Fruit fly (Drosophila melanogaster): ENCODE results near the gene NP15.6.
A peak's percentile ranks its signal among the peaks of the same experiment; 100 is the strongest.

Gene NP15.6

dm6 chr3R:19028758-19029157 is 1.6 kb downstream of the NP15.6 start, which contains the start of the genes GatA and P5cr (continued):
- peak; percentile 33; the same call in 1 of the 2 replicates for TF ChIP-seq CG13287 (GFP tag; IDR thresholded peaks at IDR 0.05; ENCODE audit: partially characterized antibody)
- peak; percentile 87 for TF ChIP-seq CG13894 (tag; optimal IDR thresholded peaks at IDR 0.05)
- peak; percentile 72 for TF ChIP-seq dm (GFP tag; optimal IDR thresholded peaks at IDR 0.05)
- peak; percentile 24 for TF ChIP-seq CG1529 (GFP tag; optimal IDR thresholded peaks at IDR 0.05)
- no peak for TF ChIP-seq seq (GFP tag; IDR thresholded peaks at IDR 0.05)
- peak; percentile 65 for TF ChIP-seq da (GFP tag; optimal IDR thresholded peaks at IDR 0.05)
- TF ChIP-seq en (GFP tag; optimal IDR thresholded peaks at IDR 0.05): peak; percentile 68
- peak; percentile 14; the same call in 1 of the 3 replicates for TF ChIP-seq CG14050 (GFP tag; IDR thresholded peaks at IDR 0.05)
- no peak for TF ChIP-seq zen2 (GFP tag; IDR thresholded peaks at IDR 0.05; ENCODE audit: partially characterized antibody)
- no peak for TF ChIP-seq Gsc (GFP tag; IDR thresholded peaks at IDR 0.05)
- peak; percentile 6 for TF ChIP-seq CG15696 (tag; optimal IDR thresholded peaks at IDR 0.05)
- no peak for TF ChIP-seq sc (optimal IDR thresholded peaks at IDR 0.05)
- no peak for TF ChIP-seq sc (GFP tag; optimal IDR thresholded peaks at IDR 0.05)
- TF ChIP-seq CG2129 (GFP tag; IDR thresholded peaks at IDR 0.05; ENCODE audit: partially characterized antibody): no peak
- peak; percentile 61 for TF ChIP-seq Usf (GFP tag; optimal IDR thresholded peaks at IDR 0.05)
- peak; percentile 74 for TF ChIP-seq H15 (GFP tag; IDR thresholded peaks at IDR 0.05)
- peak; percentile 15 for TF ChIP-seq Nf-YB (GFP tag; optimal IDR thresholded peaks at IDR 0.05)
- TF ChIP-seq HLH3B (GFP tag; IDR thresholded peaks at IDR 0.05): peak; percentile 64
- TF ChIP-seq tll (GFP tag; optimal IDR thresholded peaks at IDR 0.05): no peak
- peak; percentile 49 for TF ChIP-seq CG17829 (tag; optimal IDR thresholded peaks at IDR 0.05)
- peak; percentile 60 for TF ChIP-seq Oli (tag; optimal IDR thresholded peaks at IDR 0.05)
- peak; percentile 76 for TF ChIP-seq CG17328 (GFP tag; IDR thresholded peaks at IDR 0.05)
- peak; percentile 54; the same call in 2 of the 3 replicates for TF ChIP-seq ase (GFP tag; IDR thresholded peaks at IDR 0.05)
- peak; percentile 38; the same call in 1 of the 3 replicates for TF ChIP-seq CG17361 (GFP tag; IDR thresholded peaks at IDR 0.05)
- peak; percentile 61 for TF ChIP-seq CG7556 (GFP tag; optimal IDR thresholded peaks at IDR 0.05)
- peak; percentile 58 for TF ChIP-seq CG13123 (GFP tag; optimal IDR thresholded peaks at IDR 0.05)
- peak; percentile 50 for TF ChIP-seq Abd-B (GFP tag; optimal IDR thresholded peaks at IDR 0.05)
- TF ChIP-seq CG6854 (GFP tag; optimal IDR thresholded peaks at IDR 0.05): peak; percentile 51
- no peak for TF ChIP-seq yki (optimal IDR thresholded peaks at IDR 0.05)
- no peak for TF ChIP-seq CG7745 (tag; optimal IDR thresholded peaks at IDR 0.05)
- TF ChIP-seq Dbx (GFP tag; IDR thresholded peaks at IDR 0.05): peak; percentile 88
- no peak for TF ChIP-seq Hmx (GFP tag; optimal IDR thresholded peaks at IDR 0.05)
- TF ChIP-seq CG17359 (tag; optimal IDR thresholded peaks at IDR 0.05): peak; percentile 76
- no peak for TF ChIP-seq CG15479 (GFP tag; optimal IDR thresholded peaks at IDR 0.05)
- TF ChIP-seq BEAF-32 (GFP tag; optimal IDR thresholded peaks at IDR 0.05): peak; percentile 6
- peak; percentile 72 for TF ChIP-seq tgo (GFP tag; IDR thresholded peaks at IDR 0.05)
- TF ChIP-seq CG8765 (GFP tag; IDR thresholded peaks at IDR 0.05): peak; percentile 39; the same call in 1 of the 2 replicates
- no peak for TF ChIP-seq abd-A (tag; optimal IDR thresholded peaks at IDR 0.05)
- TF ChIP-seq so (GFP tag; IDR thresholded peaks at IDR 0.05): no peak
- peak; percentile 67 for TF ChIP-seq cwo (GFP tag; optimal IDR thresholded peaks at IDR 0.05)
- TF ChIP-seq MESR4 (GFP tag; optimal IDR thresholded peaks at IDR 0.05): peak; percentile 63
- TF ChIP-seq slbo (GFP tag; IDR thresholded peaks at IDR 0.05): peak; percentile 97
- TF ChIP-seq Awh (GFP tag; IDR thresholded peaks at IDR 0.05): peak; percentile 51; the same call in 1 of the 2 replicates
- TF ChIP-seq Poxn (GFP tag; IDR thresholded peaks at IDR 0.05): peak; percentile 45; the same call in 1 of the 2 replicates
- peak; percentile 69 for TF ChIP-seq E2f1 (GFP tag; IDR thresholded peaks at IDR 0.05)
- no peak for TF ChIP-seq nerfin-2 (GFP tag; IDR thresholded peaks at IDR 0.05; ENCODE audit: partially characterized antibody)
- TF ChIP-seq amos (GFP tag; IDR thresholded peaks at IDR 0.05; ENCODE audit: partially characterized antibody): no peak; the same call in 1 of the 2 replicates
- peak; percentile 82 for TF ChIP-seq az2 (GFP tag; optimal IDR thresholded peaks at IDR 0.05)
- peak; percentile 85 for TF ChIP-seq shn (GFP tag; optimal IDR thresholded peaks at IDR 0.05)
- TF ChIP-seq H2.0 (GFP tag; IDR thresholded peaks at IDR 0.05): peak; percentile 81
- peak; percentile 82 for TF ChIP-seq bcd (GFP tag; optimal IDR thresholded peaks at IDR 0.05)

Measured in whole organism, embryonic.